Fruit fly (Drosophila melanogaster): Measurements from ENCODE around the gene cv.
A peak's percentile ranks its signal among the peaks of the same experiment; 100 is the strongest.

Gene cv

dm6 chrX:5677400-5678177, 12.2 kb upstream of the cv start (continued):
- TF ChIP-seq Trl (optimal IDR thresholded peaks at IDR 0.05) (no peak), Trl (GFP tag; optimal IDR thresholded peaks at IDR 0.05) (peak; percentile 94), Deaf1 (tag; optimal IDR thresholded peaks at IDR 0.05) (peak; percentile 49), lbe (GFP tag; optimal IDR thresholded peaks at IDR 0.05) (peak; percentile 57), CG10267 (tag; optimal IDR thresholded peaks at IDR 0.05) (peak; percentile 75), Asciz (GFP tag; optimal IDR thresholded peaks at IDR 0.05) (peak; percentile 99), cg (GFP tag; optimal IDR thresholded peaks at IDR 0.05) (no peak), CG32532 (GFP tag; IDR thresholded peaks at IDR 0.05) (peak; percentile 31; the same call in 1 of the 2 replicates), jigr1 (GFP tag; IDR thresholded peaks at IDR 0.05) (no peak), Vsx1 (GFP tag; optimal IDR thresholded peaks at IDR 0.05) (peak; percentile 97), HLH3B (GFP tag; IDR thresholded peaks at IDR 0.05) (peak; percentile 89), CrebB (tag; optimal IDR thresholded peaks at IDR 0.05) (peak; percentile 95), CG6683 (GFP tag; optimal IDR thresholded peaks at IDR 0.05) (peak; percentile 91), CG16863 (GFP tag; optimal IDR thresholded peaks at IDR 0.05) (peak; percentile 87), bsh (GFP tag; optimal IDR thresholded peaks at IDR 0.05) (peak in 1 of 2 experiments; percentile 95), tin (GFP tag; optimal IDR thresholded peaks at IDR 0.05) (peak; percentile 83), Ravus (GFP tag; IDR thresholded peaks at IDR 0.05) (peak; percentile 59; the same call in 1 of the 2 replicates), ems (GFP tag; optimal IDR thresholded peaks at IDR 0.05) (peak; percentile 90), Bteb2 (GFP tag; optimal IDR thresholded peaks at IDR 0.05) (peak; percentile 87), Hmr (GFP tag; optimal IDR thresholded peaks at IDR 0.05) (peak; percentile 96), Stat92E (GFP tag; optimal IDR thresholded peaks at IDR 0.05) (peak in 1 of 3 experiments; percentile 39), fu2 (GFP tag; optimal IDR thresholded peaks at IDR 0.05) (peak; percentile 22), Pdp1 (GFP tag; optimal IDR thresholded peaks at IDR 0.05) (peak; percentile 88 to 90), Lhr (GFP tag; optimal IDR thresholded peaks at IDR 0.05) (peak; percentile 95), Bgb (GFP tag; IDR thresholded peaks at IDR 0.05; ENCODE audit: partially characterized antibody) (no peak), jumu (GFP tag; optimal IDR thresholded peaks at IDR 0.05) (peak; percentile 77), Lpt (GFP tag; optimal IDR thresholded peaks at IDR 0.05) (no peak), pfk (GFP tag; optimal IDR thresholded peaks at IDR 0.05) (peak; percentile 85), tll (GFP tag; optimal IDR thresholded peaks at IDR 0.05) (peak in 1 of 2 experiments; percentile 56), az2 (GFP tag; optimal IDR thresholded peaks at IDR 0.05) (peak; percentile 48), YL-1 (GFP tag; optimal IDR thresholded peaks at IDR 0.05) (peak; percentile 98), salm (tag; optimal IDR thresholded peaks at IDR 0.05) (peak; percentile 94), bigmax (GFP tag; optimal IDR thresholded peaks at IDR 0.05) (peak; percentile 73), PHDP (tag; optimal IDR thresholded peaks at IDR 0.05) (peak; percentile 94), Ssrp (tag; optimal IDR thresholded peaks at IDR 0.05) (peak; percentile 14), CG15514 (GFP tag; optimal IDR thresholded peaks at IDR 0.05) (peak; percentile 93), CoRest (tag; optimal IDR thresholded peaks at IDR 0.05) (peak; percentile 92), Taf1 (GFP tag; IDR thresholded peaks at IDR 0.05) (no peak), CG14710 (tag; optimal IDR thresholded peaks at IDR 0.05) (peak; percentile 95), CG11093 (GFP tag; IDR thresholded peaks at IDR 0.05) (peak; percentile 85; the same call in 1 of the 3 replicates), crol (GFP tag; IDR thresholded peaks at IDR 0.05) (peak; percentile 78), Dp (GFP tag; optimal IDR thresholded peaks at IDR 0.05) (peak; percentile 14), fd102C (GFP tag; optimal IDR thresholded peaks at IDR 0.05) (peak; percentile 97), danr (GFP tag; IDR thresholded peaks at IDR 0.05) (peak; percentile 83), oc (tag; optimal IDR thresholded peaks at IDR 0.05) (peak; percentile 90), Sox102F (GFP tag; optimal IDR thresholded peaks at IDR 0.05) (peak; percentile 86), CG17802 (tag; optimal IDR thresholded peaks at IDR 0.05) (peak; percentile 55)
